Fruit fly (Drosophila melanogaster) whole organism, prepupa: ENCODE measurements around the gene raskol.

Experiments used
- CG11294 ChIP-seq: fragments of 200-800 bp; sonication (Bioruptor generic); IDR thresholded peaks from 2 replicates; pipeline ENCODE4 v1.3.6; 2022; ENCODE audit warnings: missing biosample characterization, missing genetic modification characterization
- CG7368 ChIP-seq: fragments of 200-800 bp; sonication (Bioruptor generic); optimal IDR thresholded peaks from 3 replicates; lab custom pipeline; 2016; ENCODE audit warnings: missing biosample characterization, missing genetic modification characterization
- CG8119 ChIP-seq: fragments of 200-800 bp; sonication (Bioruptor generic); IDR thresholded peaks from 3 replicates; pipeline ENCODE4 v1.3.6; 2022; ENCODE audit warnings: missing biosample characterization, missing genetic modification characterization
- OdsH ChIP-seq: fragments of 200-800 bp; sonication (Bioruptor generic); optimal IDR thresholded peaks from 3 replicates; lab custom pipeline; 2016; ENCODE audit warnings: missing biosample characterization, missing genetic modification characterization
- lz ChIP-seq: fragments of 200-800 bp; sonication (Bioruptor generic); optimal IDR thresholded peaks from 3 replicates; lab custom pipeline; 2016; ENCODE audit warnings: missing biosample characterization, missing genetic modification characterization

dm6 chrX:17737024-17737685 is 27.2 kb downstream of the raskol start:
- TF ChIP-seq CG8119 (GFP tag; lab: Robert Waterston, UW) (no peak), CG11294 (no peak), OdsH (GFP tag; lab: Kevin White, UChicago) (no peak), lz (no peak), CG7368 (GFP tag; lab: Kevin White, UChicago) (no peak)
